Fruit fly (Drosophila melanogaster) whole organism, adult: ENCODE results near the gene HGTX.

ENCODE experiments used
- CG11617 ChIP-seq: fragments of 200-800 bp; sonication (Bioruptor generic); optimal IDR thresholded peaks from 2 replicates; lab custom pipeline; 2017; ENCODE audit warnings: mild to moderate bottlenecking, missing biosample characterization, missing genetic modification reagents, missing genetic modification characterization
- CG12768 ChIP-seq: fragments of 200-800 bp; sonication (Bioruptor generic); optimal IDR thresholded peaks from 2 replicates; lab custom pipeline; 2017; ENCODE audit warnings: missing biosample characterization, missing genetic modification characterization, mild to moderate bottlenecking, moderate library complexity, missing genetic modification reagents
- CG5204 ChIP-seq: fragments of 200-800 bp; sonication (Bioruptor generic); optimal IDR thresholded peaks from 2 replicates; lab custom pipeline; 2016; ENCODE audit warnings: missing biosample characterization, missing genetic modification characterization
- cnc ChIP-seq, 2 experiments: fragments of >200 bp; optimal IDR thresholded peaks; 2 replicates each; lab custom pipeline; 2017
- ovo ChIP-seq: fragments of 200-800 bp; sonication (Bioruptor generic); optimal IDR thresholded peaks from 2 replicates; lab custom pipeline; 2016; ENCODE audit warnings: missing biosample characterization, missing genetic modification characterization
- tj ChIP-seq: fragments of 200-800 bp; sonication (Bioruptor generic); optimal IDR thresholded peaks from 3 replicates; lab custom pipeline; 2017; ENCODE audit warnings: missing biosample characterization, mild to moderate bottlenecking, missing genetic modification characterization, moderate library complexity
- toe ChIP-seq: fragments of 200-800 bp; sonication (Bioruptor generic); optimal IDR thresholded peaks from 2 replicates; lab custom pipeline; 2016; ENCODE audit warnings: missing biosample characterization, missing genetic modification characterization

DNA sequence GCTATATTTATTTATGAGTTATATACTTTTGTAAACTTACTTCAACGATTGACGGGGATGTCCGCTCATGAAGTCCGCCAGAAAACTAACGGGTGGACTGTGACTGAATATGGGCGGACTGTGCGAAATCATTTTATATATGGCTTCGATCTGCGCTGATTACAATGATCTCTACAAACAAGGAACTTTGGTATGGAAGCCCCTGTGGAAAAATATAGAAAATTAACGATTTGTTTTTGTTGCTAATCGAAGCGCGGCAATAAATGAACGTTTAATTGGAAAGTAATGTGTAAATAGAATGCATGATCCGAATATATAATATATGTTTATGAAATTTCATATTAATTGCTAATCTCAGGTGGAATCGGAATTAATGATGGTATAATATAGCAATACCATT is 49.4 kb downstream of the HGTX start:
- TF ChIP-seq CG11617 (GFP tag; lab: Kevin White, UChicago) (no peak), CG5204 (no peak), ovo (GFP tag; lab: Kevin White, UChicago) (no peak), toe (no peak), tj (no peak), CG12768 (GFP tag; lab: Kevin White, UChicago) (no peak), cnc (optimal IDR thresholded peaks at IDR 0.05; lab: Kevin White, UChicago) (no peak)
